Worm (Caenorhabditis elegans): Measurements from ENCODE around the gene zip-10.

zip-10 gene

ce11 chrV:11650720-11651119, at the start of gene zip-10:
TSS of gene zip-10 (minus strand) at chrV:11650762.
- no peak for TF ChIP-seq flt-1 (GFP tag; IDR thresholded peaks at IDR 0.05)
- no peak for TF ChIP-seq B0310.2 (tag; optimal IDR thresholded peaks at IDR 0.05)
- TF ChIP-seq tbx-11 (GFP tag; IDR thresholded peaks at IDR 0.05) = no peak
- no peak for TF ChIP-seq scrt-1 (GFP tag; IDR thresholded peaks at IDR 0.05)
- TF ChIP-seq aly-1 (tag; optimal IDR thresholded peaks at IDR 0.05) = no peak
- no peak for TF ChIP-seq hnd-1 (tag; optimal IDR thresholded peaks at IDR 0.05)
- TF ChIP-seq ets-7 (tag; optimal IDR thresholded peaks at IDR 0.05) = no peak
- no peak for TF ChIP-seq ceh-36 (tag; optimal IDR thresholded peaks at IDR 0.05)
- TF ChIP-seq tbx-37 (GFP tag; conservative IDR thresholded peaks at IDR 0.05) = no peak
- TF ChIP-seq ama-1 (optimal IDR thresholded peaks at IDR 0.05) = no peak
- no peak for TF ChIP-seq tra-4 (tag; optimal IDR thresholded peaks at IDR 0.05)
- TF ChIP-seq hmg-4 (GFP tag; optimal IDR thresholded peaks at IDR 0.05) = no peak
- no peak for TF ChIP-seq sea-1 (GFP tag; conservative IDR thresholded peaks at IDR 0.05)
- TF ChIP-seq F13C5.2 (tag; optimal IDR thresholded peaks at IDR 0.05) = no peak
- TF ChIP-seq hmbx-1 (tag; optimal IDR thresholded peaks at IDR 0.05) = no peak
- TF ChIP-seq pes-1 (GFP tag; IDR thresholded peaks at IDR 0.05) = no peak
- TF ChIP-seq ceh-13 (GFP tag; optimal IDR thresholded peaks at IDR 0.05) = no peak

ce11 chrV:11697482-11697881, 46.9 kb upstream of the zip-10 start:
- TF ChIP-seq ceh-36 (tag; optimal IDR thresholded peaks at IDR 0.05) (no peak), sea-1 (GFP tag; conservative IDR thresholded peaks at IDR 0.05) (no peak), scrt-1 (GFP tag; IDR thresholded peaks at IDR 0.05) (no peak), pes-1 (GFP tag; IDR thresholded peaks at IDR 0.05) (no peak), hnd-1 (tag; optimal IDR thresholded peaks at IDR 0.05) (no peak), tbx-37 (GFP tag; conservative IDR thresholded peaks at IDR 0.05) (no peak), ceh-13 (GFP tag; optimal IDR thresholded peaks at IDR 0.05) (no peak), tbx-11 (GFP tag; IDR thresholded peaks at IDR 0.05) (no peak), B0310.2 (tag; optimal IDR thresholded peaks at IDR 0.05) (no peak), tra-4 (tag; optimal IDR thresholded peaks at IDR 0.05) (no peak), hmg-4 (GFP tag; optimal IDR thresholded peaks at IDR 0.05) (no peak), flt-1 (GFP tag; IDR thresholded peaks at IDR 0.05) (no peak), ets-7 (tag; optimal IDR thresholded peaks at IDR 0.05) (no peak), F13C5.2 (tag; optimal IDR thresholded peaks at IDR 0.05) (no peak), hmbx-1 (tag; optimal IDR thresholded peaks at IDR 0.05) (no peak)

ce11 chrV:11695597-11695996, 45.0 kb upstream of the zip-10 start, which contains the start of gene W05E10.5:
TSS of gene W05E10.5 (minus strand) at chrV:11695697.
- TF ChIP-seq tbx-37 (GFP tag; conservative IDR thresholded peaks at IDR 0.05) (no peak), pes-1 (GFP tag; IDR thresholded peaks at IDR 0.05) (no peak), tbx-11 (GFP tag; IDR thresholded peaks at IDR 0.05) (no peak), scrt-1 (GFP tag; IDR thresholded peaks at IDR 0.05) (no peak), B0310.2 (tag; optimal IDR thresholded peaks at IDR 0.05) (no peak), F13C5.2 (tag; optimal IDR thresholded peaks at IDR 0.05) (no peak), ceh-13 (GFP tag; optimal IDR thresholded peaks at IDR 0.05) (no peak), ceh-36 (tag; optimal IDR thresholded peaks at IDR 0.05) (no peak)

ce11 chrV:11691553-11691952, 41.0 kb upstream of the zip-10 start, which contains the start of gene W05E10.1:
TSS of gene W05E10.1 (minus strand) at chrV:11691691.
- TF ChIP-seq scrt-1 (GFP tag; IDR thresholded peaks at IDR 0.05) (no peak), ceh-36 (tag; optimal IDR thresholded peaks at IDR 0.05) (no peak), tbx-11 (GFP tag; IDR thresholded peaks at IDR 0.05) (no peak), pes-1 (GFP tag; IDR thresholded peaks at IDR 0.05) (no peak), B0310.2 (tag; optimal IDR thresholded peaks at IDR 0.05) (no peak), tra-4 (tag; optimal IDR thresholded peaks at IDR 0.05) (no peak), ets-7 (tag; optimal IDR thresholded peaks at IDR 0.05) (no peak), hmbx-1 (tag; optimal IDR thresholded peaks at IDR 0.05) (no peak), hnd-1 (tag; optimal IDR thresholded peaks at IDR 0.05) (no peak), ama-1 (optimal IDR thresholded peaks at IDR 0.05) (no peak), F13C5.2 (tag; optimal IDR thresholded peaks at IDR 0.05) (no peak), flt-1 (GFP tag; IDR thresholded peaks at IDR 0.05) (no peak), aly-1 (tag; optimal IDR thresholded peaks at IDR 0.05) (no peak)

- no peak for TF ChIP-seq B0310.2 (tag; optimal IDR thresholded peaks at IDR 0.05)
- TF ChIP-seq ceh-13 (GFP tag; optimal IDR thresholded peaks at IDR 0.05) = no peak
- no peak for TF ChIP-seq tbx-37 (GFP tag; conservative IDR thresholded peaks at IDR 0.05)
- no peak for TF ChIP-seq sea-1 (GFP tag; conservative IDR thresholded peaks at IDR 0.05)
- TF ChIP-seq hmg-4 (GFP tag; optimal IDR thresholded peaks at IDR 0.05) = no peak
- TF ChIP-seq ceh-36 (tag; optimal IDR thresholded peaks at IDR 0.05) = no peak
- no peak for TF ChIP-seq flt-1 (GFP tag; IDR thresholded peaks at IDR 0.05)
- no peak for TF ChIP-seq F13C5.2 (tag; optimal IDR thresholded peaks at IDR 0.05)
- TF ChIP-seq ets-7 (tag; optimal IDR thresholded peaks at IDR 0.05) = no peak
- no peak for TF ChIP-seq pes-1 (GFP tag; IDR thresholded peaks at IDR 0.05)
- TF ChIP-seq hnd-1 (tag; optimal IDR thresholded peaks at IDR 0.05) = no peak
- TF ChIP-seq tbx-11 (GFP tag; IDR thresholded peaks at IDR 0.05) = no peak
- no peak for TF ChIP-seq ama-1 (optimal IDR thresholded peaks at IDR 0.05)
- TF ChIP-seq aly-1 (tag; optimal IDR thresholded peaks at IDR 0.05) = no peak
- TF ChIP-seq hmbx-1 (tag; optimal IDR thresholded peaks at IDR 0.05) = no peak
- TF ChIP-seq tra-4 (tag; optimal IDR thresholded peaks at IDR 0.05) = no peak
- no peak for TF ChIP-seq scrt-1 (GFP tag; IDR thresholded peaks at IDR 0.05)
Measured at ce11 chrV:11686877-11687276, 36.3 kb upstream of the zip-10 start, which contains the start of gene W05E10.2. TSS of gene W05E10.2 (plus strand) at chrV:11687177.

- no peak for TF ChIP-seq pes-1 (GFP tag; IDR thresholded peaks at IDR 0.05)
- TF ChIP-seq tra-4 (tag; optimal IDR thresholded peaks at IDR 0.05) = no peak
- no peak for TF ChIP-seq scrt-1 (GFP tag; IDR thresholded peaks at IDR 0.05)
- TF ChIP-seq hnd-1 (tag; optimal IDR thresholded peaks at IDR 0.05) = no peak
Measured at ce11 chrV:11682858-11683257, 32.3 kb upstream of the zip-10 start.

ce11 chrV:11680519-11681203, 30.1 kb upstream of the zip-10 start:
- TF ChIP-seq scrt-1 (GFP tag; IDR thresholded peaks at IDR 0.05) (0 out of 2 replicates have a peak, but pooled peaks have one; percentile 44), ceh-13 (GFP tag; optimal IDR thresholded peaks at IDR 0.05) (no peak), tbx-37 (GFP tag; conservative IDR thresholded peaks at IDR 0.05) (no peak), hmg-4 (GFP tag; optimal IDR thresholded peaks at IDR 0.05) (no peak), B0310.2 (tag; optimal IDR thresholded peaks at IDR 0.05) (no peak), flt-1 (GFP tag; IDR thresholded peaks at IDR 0.05) (no peak), hnd-1 (tag; optimal IDR thresholded peaks at IDR 0.05) (no peak), ets-7 (tag; optimal IDR thresholded peaks at IDR 0.05) (no peak)
